Worm (Caenorhabditis elegans): ENCODE data around the gene Y82E9BR.17.

- no peak for TF ChIP-seq flt-1 (GFP tag; IDR thresholded peaks at IDR 0.05)
- no peak for TF ChIP-seq pes-1 (GFP tag; IDR thresholded peaks at IDR 0.05)
- TF ChIP-seq hmg-4 (GFP tag; optimal IDR thresholded peaks at IDR 0.05), result no peak
- no peak for TF ChIP-seq hmbx-1 (tag; optimal IDR thresholded peaks at IDR 0.05)
- TF ChIP-seq ama-1 (optimal IDR thresholded peaks at IDR 0.05), result no peak
- TF ChIP-seq hnd-1 (tag; optimal IDR thresholded peaks at IDR 0.05), result no peak
- TF ChIP-seq tbx-11 (GFP tag; IDR thresholded peaks at IDR 0.05), result no peak
- no peak for TF ChIP-seq B0310.2 (tag; optimal IDR thresholded peaks at IDR 0.05)
- TF ChIP-seq tbx-37 (GFP tag; conservative IDR thresholded peaks at IDR 0.05), result no peak
- TF ChIP-seq aly-1 (tag; optimal IDR thresholded peaks at IDR 0.05), result no peak
- no peak for TF ChIP-seq tra-4 (tag; optimal IDR thresholded peaks at IDR 0.05)
- TF ChIP-seq ceh-13 (GFP tag; optimal IDR thresholded peaks at IDR 0.05), result no peak
- no peak for TF ChIP-seq sea-1 (GFP tag; conservative IDR thresholded peaks at IDR 0.05)
These were observed 52.5 kb downstream of the Y82E9BR.17 start, which contains the start of gene pals-18 for ce11 chrIII:1403108-1403507.
